Worm (Caenorhabditis elegans): ENCODE data around the gene cdkl-1.

The cdkl-1 gene

ce11 chrV:11098599-11098998 lies at the start of gene cdkl-1:
Gene cdkl-1 (plus strand): TSS chrV:11098899.
- TF ChIP-seq pag-3 (tag; optimal IDR thresholded peaks at IDR 0.05; ENCODE audit: borderline replicate concordance) (no peak), fax-1 (tag; optimal IDR thresholded peaks at IDR 0.05) (no peak), pha-2 (tag; optimal IDR thresholded peaks at IDR 0.05) (no peak), tbx-7 (tag; optimal IDR thresholded peaks at IDR 0.05) (no peak), rnt-1 (tag; optimal IDR thresholded peaks at IDR 0.05) (no peak), C08G9.2 (tag; optimal IDR thresholded peaks at IDR 0.05) (no peak), pqm-1 (tag; optimal IDR thresholded peaks at IDR 0.05) (no peak), pha-4 (tag; optimal IDR thresholded peaks at IDR 0.05) (no peak), lin-11 (tag; optimal IDR thresholded peaks at IDR 0.05) (no peak), fkh-6 (tag; optimal IDR thresholded peaks at IDR 0.05) (no peak), odd-2 (tag; optimal IDR thresholded peaks at IDR 0.05) (no peak), hlh-13 (GFP tag; optimal IDR thresholded peaks at IDR 0.05) (no peak), zip-5 (tag; optimal IDR thresholded peaks at IDR 0.05) (no peak), hlh-30 (tag; optimal IDR thresholded peaks at IDR 0.05; ENCODE audit: insufficient read depth) (no peak), ceh-31 (tag; optimal IDR thresholded peaks at IDR 0.05) (no peak), pat-9 (tag; optimal IDR thresholded peaks at IDR 0.05) (no peak), sdc-2 (tag; optimal IDR thresholded peaks at IDR 0.05) (no peak), dmd-4 (tag; optimal IDR thresholded peaks at IDR 0.05; ENCODE audit: borderline replicate concordance) (no peak), ref-2 (tag; optimal IDR thresholded peaks at IDR 0.05) (no peak), K02D7.2 (tag; optimal IDR thresholded peaks at IDR 0.05) (no peak)

- TF ChIP-seq C38D4.7 (GFP tag; optimal IDR thresholded peaks at IDR 0.05) (no peak), unc-86 (tag; optimal IDR thresholded peaks at IDR 0.05) (no peak), madf-2 (tag; optimal IDR thresholded peaks at IDR 0.05) (no peak), ceh-6 (GFP tag; optimal IDR thresholded peaks at IDR 0.05) (no peak), hlh-13 (GFP tag; optimal IDR thresholded peaks at IDR 0.05) (no peak), ceh-2 (tag; optimal IDR thresholded peaks at IDR 0.05) (no peak), elt-4 (tag; optimal IDR thresholded peaks at IDR 0.05) (no peak), zip-5 (tag; optimal IDR thresholded peaks at IDR 0.05) (no peak), T23F11.4 (GFP tag; optimal IDR thresholded peaks at IDR 0.05) (no peak), syd-9 (tag; optimal IDR thresholded peaks at IDR 0.05) (no peak), pha-4 (tag; optimal IDR thresholded peaks at IDR 0.05) (no peak), unc-3 (GFP tag; conservative IDR thresholded peaks at IDR 0.05) (no peak), unc-3 (tag; optimal IDR thresholded peaks at IDR 0.05) (no peak), ceh-48 (tag; optimal IDR thresholded peaks at IDR 0.05) (no peak), eyg-1 (tag; optimal IDR thresholded peaks at IDR 0.05) (no peak), hlh-15 (tag; optimal IDR thresholded peaks at IDR 0.05) (no peak), ceh-18 (tag; optimal IDR thresholded peaks at IDR 0.05) (no peak), pat-9 (tag; optimal IDR thresholded peaks at IDR 0.05) (no peak), nfya-1 (tag; optimal IDR thresholded peaks at IDR 0.05) (no peak), K09A11.1 (tag; optimal IDR thresholded peaks at IDR 0.05; ENCODE audit: insufficient read depth) (no peak)
Observed at ce11 chrV:11051921-11052320, 46.8 kb upstream of the cdkl-1 start, which contains the start of gene T04C12.33. Gene T04C12.33 (plus strand): TSS chrV:11052221.

- TF ChIP-seq pros-1 (tag; optimal IDR thresholded peaks at IDR 0.05) = no peak
- no peak for TF ChIP-seq ceh-6 (GFP tag; optimal IDR thresholded peaks at IDR 0.05)
- no peak for TF ChIP-seq unc-42 (tag; optimal IDR thresholded peaks at IDR 0.05)
- TF ChIP-seq che-1 (tag; optimal IDR thresholded peaks at IDR 0.05) = no peak
- no peak for TF ChIP-seq zip-5 (tag; optimal IDR thresholded peaks at IDR 0.05)
- no peak for TF ChIP-seq unc-86 (tag; optimal IDR thresholded peaks at IDR 0.05)
- no peak for TF ChIP-seq ceh-19 (GFP tag; optimal IDR thresholded peaks at IDR 0.05)
- TF ChIP-seq npax-4 (tag; optimal IDR thresholded peaks at IDR 0.05) = no peak
- TF ChIP-seq ttx-3 (tag; optimal IDR thresholded peaks at IDR 0.05) = no peak
- no peak for TF ChIP-seq ceh-2 (tag; optimal IDR thresholded peaks at IDR 0.05)
- TF ChIP-seq madf-2 (tag; optimal IDR thresholded peaks at IDR 0.05) = no peak
- no peak for TF ChIP-seq lin-11 (tag; optimal IDR thresholded peaks at IDR 0.05)
- TF ChIP-seq ahr-1 (tag; optimal IDR thresholded peaks at IDR 0.05) = no peak
- TF ChIP-seq hlh-6 (tag; optimal IDR thresholded peaks at IDR 0.05) = no peak
- TF ChIP-seq ceh-18 (tag; optimal IDR thresholded peaks at IDR 0.05) = no peak
- TF ChIP-seq rnt-1 (tag; optimal IDR thresholded peaks at IDR 0.05) = no peak
- no peak for TF ChIP-seq unc-3 (GFP tag; conservative IDR thresholded peaks at IDR 0.05)
- no peak for TF ChIP-seq unc-3 (tag; optimal IDR thresholded peaks at IDR 0.05)
Observed at ce11 chrV:11053827-11054226, 44.9 kb upstream of the cdkl-1 start, which contains the start of gene T04C12.7. Gene T04C12.7 (plus strand): TSS chrV:11054127.
